Worm (Caenorhabditis elegans) whole organism, L1 larva: Measurements from ENCODE around the gene pbs-3.

Source experiments
- C04F5.9 ChIP-seq: sonication (generic microtip); optimal IDR thresholded peaks from 2 replicates; lab custom pipeline; 2016; ENCODE audit warnings: missing genetic modification characterization, missing compliant biosample characterization
- C16A3.4 ChIP-seq: fragments of 150-350 bp; optimal IDR thresholded peaks from 2 replicates; lab custom pipeline; 2014; ENCODE audit warnings: missing biosample characterization, missing genetic modification characterization
- C34B4.2 ChIP-seq: sonication (generic microtip); optimal IDR thresholded peaks from 2 replicates; lab custom pipeline; 2017; ENCODE audit warnings: mild to moderate bottlenecking, missing genetic modification characterization, missing compliant biosample characterization
- F16B12.6 ChIP-seq: fragments of 150-350 bp; optimal IDR thresholded peaks from 2 replicates; lab custom pipeline; 2014; ENCODE audit warnings: missing biosample characterization, missing genetic modification characterization
- Y116A8C.19 ChIP-seq: sonication (generic microtip); optimal IDR thresholded peaks from 2 replicates; lab custom pipeline; 2016; ENCODE audit warnings: missing compliant biosample characterization, missing genetic modification characterization, borderline replicate concordance
- aly-2 ChIP-seq: fragments of 150-350 bp; optimal IDR thresholded peaks from 2 replicates; lab custom pipeline; 2014; ENCODE audit warnings: missing biosample characterization, missing genetic modification characterization
- ama-1 ChIP-seq: fragments of 150-350 bp; optimal IDR thresholded peaks from 2 replicates; lab custom pipeline; 2014
- blmp-1 ChIP-seq: fragments of 150-350 bp; optimal IDR thresholded peaks from 2 replicates; lab custom pipeline; 2014; ENCODE audit warnings: missing biosample characterization, missing genetic modification characterization
- ceh-82 ChIP-seq, 3 experiments: fragments of 150-350 bp in 1 of 3; sonication (generic microtip) in 2 of 3; optimal IDR thresholded peaks; 2 replicates each; lab custom pipeline; 2014 to 2017; ENCODE audit warnings: missing biosample characterization in 3 of 3, missing genetic modification characterization in 3 of 3
- ceh-88 ChIP-seq: fragments of 200-800 bp; sonication (Bioruptor generic); IDR thresholded peaks from 2 replicates; pipeline ENCODE4 v1.3.6; 2022; ENCODE audit warnings: missing genetic modification characterization, missing compliant biosample characterization
- dpl-1 ChIP-seq, 3 experiments: fragments of 150-350 bp in 2 of 3; sonication (generic microtip) in 1 of 3; optimal IDR thresholded peaks; 2 replicates each; lab custom pipeline; 2014 to 2017; ENCODE audit warnings: missing biosample characterization in 3 of 3, missing genetic modification characterization in 3 of 3, missing genetic modification reagents in 3 of 3
- efl-1 ChIP-seq, 4 experiments: fragments of 150-350 bp; optimal IDR thresholded peaks in 3 of 4; peaks in 1 of 4; 1 replicate in 1 of 4; 2 replicates in 3 of 4; lab custom pipeline; 2014; ENCODE audit warnings: missing biosample characterization in 2 of 4, missing genetic modification characterization in 2 of 4, missing genetic modification reagents in 2 of 4
- efl-3 ChIP-seq: fragments of 200-800 bp; sonication (Bioruptor generic); optimal IDR thresholded peaks from 2 replicates; lab custom pipeline; 2018; ENCODE audit warnings: mild to moderate bottlenecking, missing genetic modification characterization, missing compliant biosample characterization
- egl-27 ChIP-seq, 2 experiments: fragments of 150-350 bp in 1 of 2; sonication (generic microtip); optimal IDR thresholded peaks; 3 replicates each; lab custom pipeline; 2017 to 2018; ENCODE audit warnings: missing biosample characterization in 2 of 2, missing genetic modification characterization in 2 of 2, missing genetic modification reagents in 2 of 2
- elt-2 ChIP-seq: sonication (generic microtip); optimal IDR thresholded peaks from 2 replicates; lab custom pipeline; 2016; ENCODE audit warnings: missing genetic modification characterization, mild to moderate bottlenecking, inconsistent platforms, missing compliant biosample characterization, missing genetic modification reagents
- elt-3 ChIP-seq, 6 experiments: fragments of 150-350 bp in 1 of 6; sonication (generic microtip); optimal IDR thresholded peaks; 2 replicates each; lab custom pipeline; 2017 to 2018; ENCODE audit warnings: missing biosample characterization in 6 of 6, missing genetic modification characterization in 6 of 6, inconsistent platforms in 1 of 6
- fkh-10 ChIP-seq: sonication (generic microtip); optimal IDR thresholded peaks from 2 replicates; lab custom pipeline; 2017; ENCODE audit warnings: missing biosample characterization, missing genetic modification reagents, missing genetic modification characterization
- fkh-4 ChIP-seq: sonication (generic microtip); optimal IDR thresholded peaks from 2 replicates; lab custom pipeline; 2016; ENCODE audit warnings: missing compliant biosample characterization, missing genetic modification characterization, borderline replicate concordance
- fos-1 ChIP-seq: fragments of 150-350 bp; optimal IDR thresholded peaks from 2 replicates; lab custom pipeline; 2014; ENCODE audit warnings: missing biosample characterization, missing genetic modification characterization
- hlh-4 ChIP-seq: sonication (generic microtip); optimal IDR thresholded peaks from 2 replicates; lab custom pipeline; 2016; ENCODE audit warnings: mild to moderate bottlenecking, missing genetic modification characterization, missing compliant biosample characterization
- hpl-2 ChIP-seq: fragments of 150-350 bp; optimal IDR thresholded peaks from 2 replicates; lab custom pipeline; 2014; ENCODE audit warnings: missing biosample characterization, missing genetic modification reagents, missing genetic modification characterization
- lin-13 ChIP-seq: fragments of 150-350 bp; optimal IDR thresholded peaks from 2 replicates; lab custom pipeline; 2014; ENCODE audit warnings: missing biosample characterization, missing genetic modification reagents, missing genetic modification characterization
- lin-14 ChIP-seq: fragments of 200-800 bp; sonication (Bioruptor generic); optimal IDR thresholded peaks from 2 replicates; lab custom pipeline; 2018; ENCODE audit warnings: mild to moderate bottlenecking, missing genetic modification characterization, moderate library complexity, missing compliant biosample characterization
- lir-3 ChIP-seq: sonication (generic microtip); optimal IDR thresholded peaks from 2 replicates; lab custom pipeline; 2016; ENCODE audit warnings: mild to moderate bottlenecking, missing genetic modification characterization, moderate library complexity, missing compliant biosample characterization; ENCODE audit not compliant: poor library complexity
- lsy-2 ChIP-seq, 2 experiments: fragments of 150-350 bp; optimal IDR thresholded peaks; 2 replicates each; lab custom pipeline; 2014; ENCODE audit warnings: missing biosample characterization in 2 of 2, missing genetic modification characterization in 2 of 2
- mdl-1 ChIP-seq, 2 experiments: fragments of 150-350 bp; optimal IDR thresholded peaks; 2 replicates each; lab custom pipeline; 2014 to 2017; ENCODE audit warnings: missing biosample characterization in 2 of 2, missing genetic modification characterization in 2 of 2, inconsistent platforms in 1 of 2
- mep-1 ChIP-seq: fragments of 150-350 bp; optimal IDR thresholded peaks from 2 replicates; lab custom pipeline; 2014; ENCODE audit warnings: missing biosample characterization, missing genetic modification characterization
- nhr-19 ChIP-seq: fragments of 200-800 bp; sonication (Bioruptor generic); conservative IDR thresholded peaks from 2 replicates; pipeline ENCODE4 v1.3.6; 2022; ENCODE audit warnings: missing genetic modification characterization, missing compliant biosample characterization
- nhr-20 ChIP-seq: sonication (generic microtip); optimal IDR thresholded peaks from 2 replicates; lab custom pipeline; 2016; ENCODE audit warnings: mild to moderate bottlenecking, missing genetic modification characterization, missing compliant biosample characterization
- nhr-47 ChIP-seq: sonication (generic microtip); optimal IDR thresholded peaks from 2 replicates; lab custom pipeline; 2016; ENCODE audit warnings: mild to moderate bottlenecking, missing genetic modification characterization, moderate library complexity, missing compliant biosample characterization
- nhr-71 ChIP-seq: sonication (generic microtip); optimal IDR thresholded peaks from 2 replicates; lab custom pipeline; 2016; ENCODE audit warnings: mild to moderate bottlenecking, missing genetic modification characterization, moderate library complexity, missing compliant biosample characterization
- nhr-77 ChIP-seq: fragments of 150-350 bp; optimal IDR thresholded peaks from 2 replicates; lab custom pipeline; 2014; ENCODE audit warnings: missing biosample characterization, missing genetic modification characterization
- nhr-85 ChIP-seq: sonication (generic microtip); peaks from one replicate; lab custom pipeline; 2016; ENCODE audit warnings: missing genetic modification characterization, inconsistent platforms, missing compliant biosample characterization
- nhr-90 ChIP-seq: sonication (generic microtip); optimal IDR thresholded peaks from 2 replicates; lab custom pipeline; 2016; ENCODE audit warnings: mild to moderate bottlenecking, missing genetic modification characterization, missing compliant biosample characterization; ENCODE audit not compliant: poor library complexity
- pag-3 ChIP-seq: sonication (generic microtip); optimal IDR thresholded peaks from 2 replicates; lab custom pipeline; 2017; ENCODE audit warnings: missing genetic modification characterization, mild to moderate bottlenecking, missing compliant biosample characterization, antibody characterized with exemption, borderline replicate concordance; ENCODE audit not compliant: insufficient read depth
- pax-3 ChIP-seq: fragments of 200-800 bp; sonication (Bioruptor generic); optimal IDR thresholded peaks from 2 replicates; lab custom pipeline; 2018; ENCODE audit warnings: mild to moderate bottlenecking, missing genetic modification characterization, moderate library complexity, missing compliant biosample characterization
- rnt-1 ChIP-seq: sonication (generic microtip); optimal IDR thresholded peaks from 2 replicates; lab custom pipeline; 2016; ENCODE audit warnings: mild to moderate bottlenecking, missing genetic modification characterization, moderate library complexity, missing compliant biosample characterization
- skn-1 ChIP-seq: fragments of 150-350 bp; optimal IDR thresholded peaks from 2 replicates; lab custom pipeline; 2014; ENCODE audit warnings: missing biosample characterization, missing genetic modification characterization
- snu-23 ChIP-seq: sonication (generic microtip); optimal IDR thresholded peaks from 2 replicates; lab custom pipeline; 2016; ENCODE audit warnings: missing genetic modification characterization, missing compliant biosample characterization
- sox-4 ChIP-seq: sonication (generic microtip); optimal IDR thresholded peaks from 2 replicates; lab custom pipeline; 2016; ENCODE audit warnings: missing genetic modification characterization, missing compliant biosample characterization
- swsn-7 ChIP-seq: sonication (generic microtip); optimal IDR thresholded peaks from 2 replicates; lab custom pipeline; 2016; ENCODE audit warnings: missing genetic modification characterization, missing compliant biosample characterization
- tbx-2 ChIP-seq: sonication (generic microtip); optimal IDR thresholded peaks from 2 replicates; lab custom pipeline; 2016; ENCODE audit warnings: missing genetic modification characterization, missing compliant biosample characterization
- tlp-1 ChIP-seq: fragments of 150-350 bp; optimal IDR thresholded peaks from 2 replicates; lab custom pipeline; 2014; ENCODE audit warnings: missing biosample characterization, missing genetic modification characterization
- unc-62 ChIP-seq: fragments of 150-350 bp; optimal IDR thresholded peaks from 2 replicates; lab custom pipeline; 2014; ENCODE audit warnings: missing biosample characterization, missing genetic modification reagents, missing genetic modification characterization
- vab-15 ChIP-seq: sonication (generic microtip); optimal IDR thresholded peaks from 2 replicates; lab custom pipeline; 2017; ENCODE audit warnings: missing genotype, mild to moderate bottlenecking, missing genetic modification characterization, missing compliant biosample characterization
- xbp-1 ChIP-seq: sonication (generic microtip); optimal IDR thresholded peaks from 2 replicates; lab custom pipeline; 2016; ENCODE audit warnings: missing genetic modification characterization, missing compliant biosample characterization
- zip-4 ChIP-seq: fragments of 200-800 bp; sonication (Bioruptor generic); optimal IDR thresholded peaks from 2 replicates; lab custom pipeline; 2018; ENCODE audit warnings: mild to moderate bottlenecking, missing genetic modification characterization, moderate library complexity, missing compliant biosample characterization
- ztf-11 ChIP-seq, 2 experiments: sonication (generic microtip); optimal IDR thresholded peaks; 2 replicates each; lab custom pipeline; 2016 to 2017; ENCODE audit warnings: missing genetic modification characterization in 2 of 2, missing biosample characterization in 1 of 2, missing compliant biosample characterization in 1 of 2
- ztf-4 ChIP-seq: fragments of 150-350 bp; optimal IDR thresholded peaks from 2 replicates; lab custom pipeline; 2014; ENCODE audit warnings: missing biosample characterization, missing genetic modification characterization

Gene pbs-3

ce11 chrII:4942829-4943228 lies 12.4 kb downstream of the pbs-3 start:
- TF ChIP-seq elt-3 (tag; optimal IDR thresholded peaks at IDR 0.05; lab: Kevin White, UChicago) (peak in 1 of 6 experiments; percentile 32), ceh-88 (no peak), tlp-1 (tag; lab: Kevin White, UChicago) (peak; percentile 83), aly-2 (tag; lab: Kevin White, UChicago) (no peak), elt-2 (tag; lab: Kevin White, UChicago) (peak; percentile 94)

- peak; percentile 39 for TF ChIP-seq swsn-7 (tag; lab: Kevin White, UChicago)
- TF ChIP-seq xbp-1 (tag; lab: Kevin White, UChicago) = peak; percentile 44
- no peak for TF ChIP-seq hlh-4 (tag; lab: Kevin White, UChicago)
- peak; percentile 61 for TF ChIP-seq nhr-47 (tag; lab: Kevin White, UChicago)
- peak; percentile 74 for TF ChIP-seq rnt-1
- TF ChIP-seq C16A3.4 = peak; percentile 72
- peak; percentile 23 for TF ChIP-seq zip-4 (GFP tag; lab: Kevin White, UChicago)
- no peak for TF ChIP-seq elt-2 (tag; lab: Kevin White, UChicago)
- TF ChIP-seq Y116A8C.19 = no peak
- TF ChIP-seq snu-23 (GFP tag; lab: Kevin White, UChicago) = peak; percentile 66
- TF ChIP-seq lsy-2 (tag; optimal IDR thresholded peaks at IDR 0.05; lab: Kevin White, UChicago) = peak; percentile 6 to 28
- peak; percentile 31 for TF ChIP-seq efl-3 (GFP tag; lab: Kevin White, UChicago)
- peak; percentile 25 for TF ChIP-seq lin-14 (GFP tag; lab: Kevin White, UChicago)
- peak; percentile 63 for TF ChIP-seq nhr-85 (tag; lab: Kevin White, UChicago)
- no peak for TF ChIP-seq ztf-11 (tag; optimal IDR thresholded peaks at IDR 0.05; lab: Kevin White, UChicago)
- no peak for TF ChIP-seq F16B12.6 (tag; lab: Kevin White, UChicago)
- TF ChIP-seq nhr-20 = peak; percentile 40
- peak in 2 of 3 experiments; percentile 6 to 36 for TF ChIP-seq dpl-1 (GFP tag; optimal IDR thresholded peaks at IDR 0.05; lab: Kevin White, UChicago)
- TF ChIP-seq hpl-2 = no peak
- no peak for TF ChIP-seq ztf-4 (tag; lab: Kevin White, UChicago)
- peak; percentile 57 for TF ChIP-seq nhr-71 (tag; lab: Kevin White, UChicago)
- peak; percentile 45 to 52 for TF ChIP-seq efl-1 (optimal IDR thresholded peaks at IDR 0.05; lab: Kevin White, UChicago)
- TF ChIP-seq efl-1 (GFP tag; optimal IDR thresholded peaks at IDR 0.05 in 1 of 2; lab: Kevin White, UChicago) = peak; percentile 23 to 96
- TF ChIP-seq ceh-88 = no peak
- peak; percentile 55 for TF ChIP-seq nhr-90 (tag; lab: Kevin White, UChicago)
- no peak for TF ChIP-seq pag-3 (tag; lab: Kevin White, UChicago)
- peak; percentile 57 for TF ChIP-seq nhr-19
- TF ChIP-seq tbx-2 (tag; lab: Kevin White, UChicago) = peak; percentile 45
- peak in 1 of 2 experiments; percentile 64 for TF ChIP-seq mdl-1 (tag; optimal IDR thresholded peaks at IDR 0.05; lab: Kevin White, UChicago)
- TF ChIP-seq nhr-77 (tag; lab: Kevin White, UChicago) = peak; percentile 54
- no peak for TF ChIP-seq fos-1 (tag; lab: Kevin White, UChicago)
- TF ChIP-seq pax-3 (tag; lab: Kevin White, UChicago) = no peak
- no peak for TF ChIP-seq sox-4
- TF ChIP-seq C04F5.9 (tag; lab: Kevin White, UChicago) = no peak
- peak in 2 of 6 experiments; percentile 12 to 50 for TF ChIP-seq elt-3 (tag; optimal IDR thresholded peaks at IDR 0.05; lab: Kevin White, UChicago)
- no peak for TF ChIP-seq fkh-4 (tag; lab: Kevin White, UChicago)
- peak; percentile 8 for TF ChIP-seq skn-1 (tag; lab: Kevin White, UChicago)
- no peak for TF ChIP-seq aly-2 (tag; lab: Kevin White, UChicago)
- peak in 2 of 3 experiments; percentile 16 to 23 for TF ChIP-seq ceh-82 (tag; optimal IDR thresholded peaks at IDR 0.05; lab: Kevin White, UChicago)
- no peak for TF ChIP-seq lin-13 (GFP tag; lab: Kevin White, UChicago)
- TF ChIP-seq vab-15 = no peak
- no peak for TF ChIP-seq unc-62
- TF ChIP-seq blmp-1 (tag; lab: Kevin White, UChicago) = no peak
- TF ChIP-seq lir-3 = peak; percentile 36
- TF ChIP-seq mep-1 (tag; lab: Kevin White, UChicago) = peak; percentile 43
- TF ChIP-seq fkh-10 = no peak
- no peak for TF ChIP-seq egl-27 (tag; optimal IDR thresholded peaks at IDR 0.05; lab: Kevin White, UChicago)
- no peak for TF ChIP-seq C34B4.2 (tag; lab: Kevin White, UChicago)
- peak; percentile 62 for TF ChIP-seq ama-1
These were observed 12.8 kb downstream of the pbs-3 start for ce11 chrII:4942397-4942796.
